Worm (Caenorhabditis elegans) whole organism, L2 larva: ENCODE results near the gene fbxa-157.

ENCODE experiments used
- ceh-16 ChIP-seq: fragments of 150-350 bp; optimal IDR thresholded peaks from 2 replicates; lab custom pipeline; 2014; ENCODE audit warnings: missing biosample characterization, missing genetic modification characterization
- ceh-82 ChIP-seq: fragments of 150-350 bp; optimal IDR thresholded peaks from 2 replicates; lab custom pipeline; 2014; ENCODE audit warnings: missing biosample characterization, missing genetic modification characterization
- gmeb-1 ChIP-seq: fragments of 150-350 bp; optimal IDR thresholded peaks from 2 replicates; lab custom pipeline; 2014; ENCODE audit warnings: missing biosample characterization, missing genetic modification characterization
- lin-39 ChIP-seq: fragments of 150-350 bp; optimal IDR thresholded peaks from 2 replicates; lab custom pipeline; 2014; ENCODE audit warnings: missing biosample characterization, missing genetic modification reagents, missing genetic modification characterization
- lsy-2 ChIP-seq, 2 experiments: fragments of 150-350 bp in 1 of 2; sonication (generic microtip) in 1 of 2; optimal IDR thresholded peaks; 2 replicates each; lab custom pipeline; 2014 to 2017; ENCODE audit warnings: missing biosample characterization in 2 of 2, missing genetic modification characterization in 2 of 2
- nhr-237 ChIP-seq: fragments of 150-350 bp; optimal IDR thresholded peaks from 2 replicates; lab custom pipeline; 2014; ENCODE audit warnings: missing biosample characterization, missing genetic modification characterization
- nhr-6 ChIP-seq: fragments of 150-350 bp; optimal IDR thresholded peaks from 2 replicates; lab custom pipeline; 2014; ENCODE audit warnings: missing biosample characterization, missing genetic modification characterization
- skn-1 ChIP-seq: sonication (generic microtip); optimal IDR thresholded peaks from 2 replicates; lab custom pipeline; 2017; ENCODE audit warnings: missing biosample characterization, missing genetic modification characterization
- unc-39 ChIP-seq: fragments of 150-350 bp; optimal IDR thresholded peaks from 2 replicates; lab custom pipeline; 2014; ENCODE audit warnings: missing biosample characterization, missing genetic modification characterization
- unc-62 ChIP-seq: fragments of 150-350 bp; optimal IDR thresholded peaks from 2 replicates; lab custom pipeline; 2014; ENCODE audit warnings: missing biosample characterization, missing genetic modification reagents, missing genetic modification characterization
- zag-1 ChIP-seq: fragments of 150-350 bp; optimal IDR thresholded peaks from 2 replicates; lab custom pipeline; 2014; ENCODE audit warnings: missing biosample characterization, missing genetic modification characterization
- ztf-1 ChIP-seq: fragments of 200-800 bp; sonication (Bioruptor generic); conservative IDR thresholded peaks from 2 replicates; pipeline ENCODE4 v1.3.6; 2022; ENCODE audit warnings: missing genetic modification characterization, missing compliant biosample characterization

- TF ChIP-seq nhr-6: no peak
- no peak for TF ChIP-seq zag-1 (tag; lab: Kevin White, UChicago)
- TF ChIP-seq lin-39 (tag; lab: Kevin White, UChicago): no peak
- no peak for TF ChIP-seq unc-39 (tag; lab: Kevin White, UChicago)
- TF ChIP-seq gmeb-1 (tag; lab: Kevin White, UChicago): no peak
- TF ChIP-seq skn-1: no peak
- no peak for TF ChIP-seq nhr-237 (tag; lab: Kevin White, UChicago)
- TF ChIP-seq lsy-2 (tag; optimal IDR thresholded peaks at IDR 0.05; lab: Kevin White, UChicago): no peak
- TF ChIP-seq ceh-16 (tag; lab: Kevin White, UChicago): no peak
- no peak for TF ChIP-seq unc-62
- no peak for TF ChIP-seq ztf-1 (GFP tag; lab: Robert Waterston, UW)
- TF ChIP-seq ceh-82 (tag; lab: Kevin White, UChicago): no peak
Observed at ce11 chrV:17943877-17944472, 44.4 kb downstream of the fbxa-157 start.
